Fruit fly (Drosophila melanogaster) whole organism, prepupa: ENCODE results near the gene CG9992.

Experiments
- CG3919 ChIP-seq: fragments of 200-800 bp; sonication (Bioruptor generic); optimal IDR thresholded peaks from 3 replicates; lab custom pipeline; 2016; ENCODE audit warnings: missing biosample characterization, missing genetic modification characterization
- CG6808 ChIP-seq: fragments of 200-800 bp; sonication (Bioruptor generic); optimal IDR thresholded peaks from 3 replicates; lab custom pipeline; 2017; ENCODE audit warnings: missing biosample characterization, missing genetic modification characterization, mild to moderate bottlenecking, moderate library complexity, missing genetic modification reagents
- CG7368 ChIP-seq: fragments of 200-800 bp; sonication (Bioruptor generic); optimal IDR thresholded peaks from 3 replicates; lab custom pipeline; 2016; ENCODE audit warnings: missing biosample characterization, missing genetic modification characterization
- Sox15 ChIP-seq: fragments of 200-800 bp; sonication (Bioruptor generic); optimal IDR thresholded peaks from 3 replicates; lab custom pipeline; 2016; ENCODE audit warnings: missing biosample characterization, missing genetic modification characterization
- cyc ChIP-seq: fragments of 200-800 bp; sonication (Bioruptor generic); optimal IDR thresholded peaks from 3 replicates; lab custom pipeline; 2016; ENCODE audit warnings: missing biosample characterization, missing genetic modification characterization
- fd59A ChIP-seq: fragments of 200-800 bp; sonication (Bioruptor generic); optimal IDR thresholded peaks from 2 replicates; lab custom pipeline; 2017; ENCODE audit warnings: missing biosample characterization, mild to moderate bottlenecking, missing genetic modification characterization, missing genetic modification reagents
- net ChIP-seq: fragments of 200-800 bp; sonication (Bioruptor generic); optimal IDR thresholded peaks from 3 replicates; lab custom pipeline; 2016; ENCODE audit warnings: missing biosample characterization, missing genetic modification characterization
- svp ChIP-seq: fragments of 200-800 bp; sonication (Bioruptor generic); peaks from one replicate; lab custom pipeline; 2016; ENCODE audit warnings: missing biosample characterization, missing genetic modification characterization

DNA sequence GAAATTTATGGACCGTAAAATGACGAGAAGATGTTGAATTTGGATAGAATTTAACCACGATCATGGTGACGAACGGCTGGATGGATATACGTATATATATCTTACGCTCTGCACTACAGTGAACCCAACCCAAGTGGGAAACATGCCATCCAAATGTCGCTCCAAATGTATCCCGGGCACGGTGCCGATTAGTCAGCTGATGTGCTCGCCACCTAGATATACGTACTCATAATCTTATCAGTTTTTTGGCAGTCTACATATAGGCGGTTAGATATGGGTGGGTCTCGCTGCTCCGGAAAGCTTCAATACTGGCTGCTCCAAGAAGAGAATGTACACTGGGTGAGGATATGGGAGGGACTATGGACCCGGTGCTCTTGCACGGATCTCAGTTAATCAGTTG, 21.4 kb upstream of the CG9992 start:
- TF ChIP-seq cyc (GFP tag; lab: Kevin White, UChicago) (no peak), svp (GFP tag; lab: Kevin White, UChicago) (no peak), net (GFP tag; lab: Kevin White, UChicago) (no peak), CG3919 (GFP tag; lab: Kevin White, UChicago) (no peak), Sox15 (GFP tag; lab: Kevin White, UChicago) (no peak), fd59A (GFP tag; lab: Kevin White, UChicago) (no peak), CG6808 (no peak), CG7368 (GFP tag; lab: Kevin White, UChicago) (no peak)
